Fruit fly (Drosophila melanogaster) whole organism, embryonic: ENCODE data around the gene Nup153.

Experiments
- Bdp1 ChIP-seq: fragments of 200-800 bp; sonication (Bioruptor generic); optimal IDR thresholded peaks from 3 replicates; lab custom pipeline; 2016; ENCODE audit warnings: missing biosample characterization, missing genetic modification characterization
- Bgb ChIP-seq: fragments of 200-800 bp; sonication (Bioruptor generic); IDR thresholded peaks from 2 replicates; pipeline ENCODE4 v1.3.6; 2022; ENCODE audit warnings: missing biosample characterization, missing genetic modification characterization; ENCODE audit not compliant: partially characterized antibody
- Blimp-1 ChIP-seq: fragments of 200-800 bp; sonication (Bioruptor generic); optimal IDR thresholded peaks from 3 replicates; lab custom pipeline; 2018; ENCODE audit warnings: missing biosample characterization, missing genetic modification characterization, mild to moderate bottlenecking, moderate library complexity, missing genetic modification reagents
- Bteb2 ChIP-seq: fragments of 200-800 bp; sonication (Bioruptor generic); optimal IDR thresholded peaks from 2 replicates; lab custom pipeline; 2016; ENCODE audit warnings: missing biosample characterization, missing genetic modification characterization
- CG10321 ChIP-seq: fragments of 200-800 bp; sonication (Bioruptor generic); IDR thresholded peaks from 2 replicates; pipeline ENCODE4 v1.3.6; 2022; ENCODE audit warnings: missing biosample characterization, missing genetic modification characterization
- CG11085 ChIP-seq: fragments of 200-800 bp; sonication (Bioruptor generic); IDR thresholded peaks from 2 replicates; pipeline ENCODE4 v1.3.6; 2022; ENCODE audit warnings: missing biosample characterization, missing genetic modification characterization
- CG12659 ChIP-seq: fragments of 200-800 bp; sonication (Bioruptor generic); optimal IDR thresholded peaks from 3 replicates; lab custom pipeline; 2017; ENCODE audit warnings: mild to moderate bottlenecking, missing biosample characterization, missing genetic modification reagents, missing genetic modification characterization
- CG15269 ChIP-seq: fragments of 200-800 bp; sonication (Bioruptor generic); optimal IDR thresholded peaks from 2 replicates; lab custom pipeline; 2018; ENCODE audit warnings: missing biosample characterization, mild to moderate bottlenecking, missing genetic modification characterization, moderate library complexity
- CG15479 ChIP-seq: fragments of 200-800 bp; sonication (Bioruptor generic); optimal IDR thresholded peaks from 3 replicates; lab custom pipeline; 2019; ENCODE audit warnings: missing biosample characterization, mild to moderate bottlenecking, missing genetic modification characterization, moderate library complexity
- CG15601 ChIP-seq: fragments of 200-800 bp; sonication (Bioruptor generic); optimal IDR thresholded peaks from 3 replicates; lab custom pipeline; 2019; ENCODE audit warnings: missing biosample characterization, mild to moderate bottlenecking, missing genetic modification characterization, moderate library complexity
- CG17361 ChIP-seq: fragments of 200-800 bp; sonication (Bioruptor generic); IDR thresholded peaks from 3 replicates; pipeline ENCODE4 v1.3.6; 2022; ENCODE audit warnings: missing biosample characterization, missing genetic modification characterization
- CG33557 ChIP-seq: fragments of 200-800 bp; sonication (Bioruptor generic); optimal IDR thresholded peaks from 2 replicates; lab custom pipeline; 2019; ENCODE audit warnings: missing biosample characterization, mild to moderate bottlenecking, missing genetic modification characterization, moderate library complexity
- CG3847 ChIP-seq: fragments of 200-800 bp; sonication (Bioruptor generic); IDR thresholded peaks from 2 replicates; pipeline ENCODE4 v1.3.6; 2022; ENCODE audit warnings: missing biosample characterization, missing genetic modification characterization
- CG4282 ChIP-seq: fragments of 200-800 bp; sonication (Bioruptor generic); optimal IDR thresholded peaks from 2 replicates; lab custom pipeline; 2016; ENCODE audit warnings: missing biosample characterization, missing genetic modification characterization
- CG6272 ChIP-seq: fragments of 200-800 bp; sonication (Bioruptor generic); IDR thresholded peaks from 2 replicates; pipeline ENCODE4 v1.3.6; 2022; ENCODE audit warnings: missing biosample characterization, missing genetic modification characterization
- CG6654 ChIP-seq: fragments of 200-800 bp; sonication (Bioruptor generic); optimal IDR thresholded peaks from 2 replicates; lab custom pipeline; 2017; ENCODE audit warnings: missing biosample characterization, mild to moderate bottlenecking, missing genetic modification characterization
- CG7928 ChIP-seq: fragments of 200-800 bp; sonication (Bioruptor generic); optimal IDR thresholded peaks from 2 replicates; lab custom pipeline; 2017; ENCODE audit warnings: missing biosample characterization, mild to moderate bottlenecking, missing genetic modification characterization
- CG8478 ChIP-seq: fragments of >200 bp; optimal IDR thresholded peaks from 2 replicates; lab custom pipeline; 2018
- CkIIα-i1 ChIP-seq: fragments of 200-800 bp; sonication (Bioruptor generic); IDR thresholded peaks from 2 replicates; pipeline ENCODE4 v1.3.6; 2022; ENCODE audit warnings: missing biosample characterization, missing genetic modification characterization
- Ets65A ChIP-seq: fragments of 200-800 bp; sonication (Bioruptor generic); peaks from one replicate; lab custom pipeline; 2016; ENCODE audit warnings: missing biosample characterization, missing genetic modification characterization
- HHEX ChIP-seq: fragments of 200-800 bp; sonication (Bioruptor generic); optimal IDR thresholded peaks from 3 replicates; lab custom pipeline; 2017; ENCODE audit warnings: missing biosample characterization, mild to moderate bottlenecking, missing genetic modification characterization, missing genetic modification reagents
- Hmx ChIP-seq: fragments of 200-800 bp; sonication (Bioruptor generic); optimal IDR thresholded peaks from 2 replicates; lab custom pipeline; 2016; ENCODE audit warnings: missing biosample characterization, missing genetic modification characterization
- Jarid2 ChIP-seq: fragments of 200-800 bp; sonication (Bioruptor generic); optimal IDR thresholded peaks from 3 replicates; lab custom pipeline; 2017; ENCODE audit warnings: mild to moderate bottlenecking, missing biosample characterization, missing genetic modification reagents, missing genetic modification characterization
- NFAT ChIP-seq: fragments of 200-800 bp; sonication (Bioruptor generic); IDR thresholded peaks from 2 replicates; pipeline ENCODE4 v1.3.6; 2022; ENCODE audit warnings: missing biosample characterization, missing genetic modification characterization
- Oli ChIP-seq: fragments of 200-800 bp; sonication (Bioruptor generic); optimal IDR thresholded peaks from 2 replicates; lab custom pipeline; 2018; ENCODE audit warnings: missing biosample characterization, mild to moderate bottlenecking, missing genetic modification characterization, moderate library complexity
- Sry-δ ChIP-seq: fragments of 200-800 bp; sonication (Bioruptor generic); optimal IDR thresholded peaks from 2 replicates; lab custom pipeline; 2016; ENCODE audit warnings: missing biosample characterization, missing genetic modification characterization
- Taf1 ChIP-seq: fragments of 200-800 bp; sonication (Bioruptor generic); IDR thresholded peaks from 2 replicates; pipeline ENCODE4 v1.3.6; 2022; ENCODE audit warnings: missing biosample characterization, missing genetic modification characterization
- Usf ChIP-seq: fragments of 200-800 bp; sonication (Bioruptor generic); optimal IDR thresholded peaks from 2 replicates; lab custom pipeline; 2017; ENCODE audit warnings: missing genotype, missing biosample characterization, missing genetic modification characterization
- az2 ChIP-seq: fragments of 200-800 bp; sonication (Bioruptor generic); optimal IDR thresholded peaks from 3 replicates; lab custom pipeline; 2016; ENCODE audit warnings: missing biosample characterization, missing genetic modification characterization
- bcd ChIP-seq: fragments of 200-800 bp; sonication (Bioruptor generic); optimal IDR thresholded peaks from 2 replicates; lab custom pipeline; 2017; ENCODE audit warnings: missing biosample characterization, mild to moderate bottlenecking, missing genetic modification characterization
- br ChIP-seq: fragments of >200 bp; optimal IDR thresholded peaks from 2 replicates; lab custom pipeline; 2017
- chif ChIP-seq, 2 experiments: fragments of 200-800 bp; sonication (Bioruptor generic); optimal IDR thresholded peaks; 3 replicates each; lab custom pipeline; 2016; ENCODE audit warnings: missing biosample characterization in 2 of 2, missing genetic modification characterization in 2 of 2
- dati ChIP-seq: fragments of 200-800 bp; sonication (Bioruptor generic); IDR thresholded peaks from 2 replicates; pipeline ENCODE4 v1.3.6; 2022; ENCODE audit warnings: missing biosample characterization, missing genetic modification characterization
- dm ChIP-seq: fragments of 200-800 bp; sonication (Bioruptor generic); optimal IDR thresholded peaks from 3 replicates; lab custom pipeline; 2016; ENCODE audit warnings: missing biosample characterization, missing genetic modification characterization
- emc ChIP-seq: fragments of 200-800 bp; sonication (Bioruptor generic); optimal IDR thresholded peaks from 2 replicates; lab custom pipeline; 2016; ENCODE audit warnings: missing biosample characterization, missing genetic modification characterization
- ems ChIP-seq: fragments of 200-800 bp; sonication (Bioruptor generic); optimal IDR thresholded peaks from 3 replicates; lab custom pipeline; 2016; ENCODE audit warnings: missing biosample characterization, missing genetic modification characterization
- hb ChIP-seq: fragments of 200-800 bp; sonication (Bioruptor generic); IDR thresholded peaks from 3 replicates; pipeline ENCODE4 v1.3.6; 2022; ENCODE audit warnings: missing biosample characterization, missing genetic modification characterization; ENCODE audit not compliant: partially characterized antibody
- kah ChIP-seq: fragments of 200-800 bp; sonication (Bioruptor generic); optimal IDR thresholded peaks from 2 replicates; lab custom pipeline; 2018; ENCODE audit warnings: missing biosample characterization, mild to moderate bottlenecking, missing genetic modification characterization
- lbe ChIP-seq: fragments of 200-800 bp; sonication (Bioruptor generic); optimal IDR thresholded peaks from 2 replicates; lab custom pipeline; 2016; ENCODE audit warnings: missing biosample characterization, mild to moderate bottlenecking, missing genetic modification characterization
- mirr ChIP-seq: fragments of 200-800 bp; sonication (Bioruptor generic); optimal IDR thresholded peaks from 3 replicates; lab custom pipeline; 2018; ENCODE audit warnings: missing biosample characterization, mild to moderate bottlenecking, missing genetic modification characterization
- nerfin-2 ChIP-seq: fragments of 200-800 bp; sonication (Bioruptor generic); IDR thresholded peaks from 2 replicates; pipeline ENCODE4 v1.3.6; 2022; ENCODE audit warnings: missing biosample characterization, missing genetic modification characterization; ENCODE audit not compliant: partially characterized antibody
- p53 ChIP-seq: fragments of 200-800 bp; sonication (Bioruptor generic); optimal IDR thresholded peaks from 2 replicates; lab custom pipeline; 2016; ENCODE audit warnings: missing biosample characterization, missing genetic modification characterization
- peb ChIP-seq: fragments of 200-800 bp; sonication (Bioruptor generic); IDR thresholded peaks from 2 replicates; pipeline ENCODE4 v1.3.6; 2022; ENCODE audit warnings: missing biosample characterization, missing genetic modification characterization
- pfk ChIP-seq: fragments of 200-800 bp; sonication (Bioruptor generic); optimal IDR thresholded peaks from 2 replicates; lab custom pipeline; 2018; ENCODE audit warnings: missing biosample characterization, mild to moderate bottlenecking, missing genetic modification characterization, moderate library complexity
- rib ChIP-seq: fragments of 200-800 bp; sonication (Bioruptor generic); IDR thresholded peaks from 2 replicates; pipeline ENCODE4 v1.3.6; 2022; ENCODE audit warnings: missing biosample characterization, missing genetic modification characterization
- sisA ChIP-seq: fragments of 200-800 bp; sonication (Bioruptor generic); IDR thresholded peaks from 2 replicates; pipeline ENCODE4 v1.3.6; 2022; ENCODE audit warnings: missing biosample characterization, missing genetic modification characterization
- toy ChIP-seq: fragments of 200-800 bp; sonication (Bioruptor generic); IDR thresholded peaks from 2 replicates; pipeline ENCODE4 v1.3.6; 2022; ENCODE audit warnings: missing biosample characterization, missing genetic modification characterization
- trh ChIP-seq: fragments of 200-800 bp; sonication (Bioruptor generic); optimal IDR thresholded peaks from 2 replicates; lab custom pipeline; 2016; ENCODE audit warnings: missing biosample characterization, missing genetic modification characterization
- vfl ChIP-seq: fragments of 200-800 bp; sonication (Bioruptor generic); optimal IDR thresholded peaks from 2 replicates; lab custom pipeline; 2016; ENCODE audit warnings: missing biosample characterization, missing genetic modification characterization
- zf30C ChIP-seq: fragments of 200-800 bp; sonication (Bioruptor generic); optimal IDR thresholded peaks from 3 replicates; lab custom pipeline; 2018; ENCODE audit warnings: missing biosample characterization, mild to moderate bottlenecking, missing genetic modification characterization

Gene Nup153

DNA sequence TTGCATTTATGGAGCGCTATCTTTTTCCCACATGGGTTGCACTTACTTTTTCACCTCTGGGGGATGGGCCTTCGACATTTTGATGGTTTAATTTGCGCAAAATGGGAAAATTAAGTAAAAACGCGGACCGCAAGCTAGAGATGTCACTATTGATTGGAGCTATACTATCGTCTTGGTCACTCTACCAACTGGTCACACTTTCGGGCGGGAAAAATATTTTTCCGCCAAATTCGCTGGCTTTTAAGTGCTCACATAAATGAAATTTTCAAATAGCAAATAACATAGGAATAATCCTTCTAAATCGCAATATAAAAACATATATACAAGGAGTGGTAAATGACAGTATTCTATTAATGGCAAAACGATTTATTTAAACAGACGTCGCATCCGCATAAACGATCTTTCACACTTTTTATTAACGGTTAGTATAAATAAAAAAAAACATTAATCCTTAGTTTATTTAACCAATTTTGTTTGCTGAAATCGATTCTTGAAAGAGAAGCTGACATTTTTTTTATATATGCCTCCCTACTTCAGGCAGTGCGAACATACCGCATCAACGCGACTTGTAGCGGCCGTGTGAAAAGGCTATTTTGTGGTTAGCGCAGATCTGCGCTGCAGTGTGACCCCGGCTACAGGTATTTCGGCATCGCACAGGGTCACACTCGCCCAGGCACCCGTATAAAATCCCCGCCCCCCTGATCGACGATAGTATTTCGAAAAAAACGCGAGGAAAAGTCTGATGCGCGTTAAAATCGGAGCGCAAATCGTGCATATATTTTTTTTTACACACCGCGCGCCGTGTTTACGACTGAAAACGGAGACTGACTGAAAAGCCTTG lies 41.4 kb downstream of the Nup153 start, which contains the start of the genes SNRPG and mthl1 (continued):
- TF ChIP-seq CG4282 (GFP tag; lab: Kevin White, UChicago): peak; percentile 52
- peak; percentile 95 for TF ChIP-seq sisA
- peak; percentile 24 for TF ChIP-seq CG6654 (GFP tag; lab: Kevin White, UChicago)
- no peak for TF ChIP-seq kah
- peak; percentile 24 for TF ChIP-seq mirr
- TF ChIP-seq CG15269: peak; percentile 74
- TF ChIP-seq br (lab: Kevin White, UChicago): no peak
- peak; percentile 85 for TF ChIP-seq Sry-δ (GFP tag; lab: Kevin White, UChicago)
- peak; percentile 82 for TF ChIP-seq vfl (GFP tag; lab: Kevin White, UChicago)
- peak; percentile 58 to 73 for TF ChIP-seq chif (GFP tag; optimal IDR thresholded peaks at IDR 0.05; lab: Kevin White, UChicago)
- TF ChIP-seq CG17361 (GFP tag; lab: Robert Waterston, UW): peak; percentile 92
- no peak for TF ChIP-seq CG15479 (GFP tag; lab: Kevin White, UChicago)
- peak; percentile 85 for TF ChIP-seq Usf
- TF ChIP-seq Blimp-1 (GFP tag; lab: Kevin White, UChicago): peak; percentile 9
- TF ChIP-seq Jarid2 (GFP tag; lab: Kevin White, UChicago): peak; percentile 95
- TF ChIP-seq hb (GFP tag; lab: Robert Waterston, UW): no peak
- peak; percentile 89 for TF ChIP-seq dati (GFP tag; lab: Robert Waterston, UW)
- no peak for TF ChIP-seq CG8478
- TF ChIP-seq CG10321: no peak
- TF ChIP-seq CG11085 (GFP tag; lab: Robert Waterston, UW): peak; percentile 87
- TF ChIP-seq HHEX: peak; percentile 55
- no peak for TF ChIP-seq lbe (GFP tag; lab: Kevin White, UChicago)
- TF ChIP-seq Hmx (GFP tag; lab: Kevin White, UChicago): peak; percentile 18
- TF ChIP-seq trh (GFP tag; lab: Kevin White, UChicago): peak; percentile 2
- TF ChIP-seq peb: peak; percentile 68
- TF ChIP-seq toy (GFP tag; lab: Robert Waterston, UW): peak; percentile 78
- TF ChIP-seq CG7928 (GFP tag; lab: Kevin White, UChicago): peak; percentile 38
- peak; percentile 80 for TF ChIP-seq az2 (GFP tag; lab: Kevin White, UChicago)
- no peak for TF ChIP-seq p53
- TF ChIP-seq Bdp1: peak; percentile 70
- TF ChIP-seq pfk (GFP tag; lab: Kevin White, UChicago): peak; percentile 45
- peak; percentile 70 for TF ChIP-seq emc (GFP tag; lab: Kevin White, UChicago)
- TF ChIP-seq ems (GFP tag; lab: Kevin White, UChicago): peak; percentile 64
- TF ChIP-seq NFAT (GFP tag; lab: Robert Waterston, UW): peak; percentile 96
- peak; percentile 76 for TF ChIP-seq Taf1 (GFP tag; lab: Robert Waterston, UW)
- TF ChIP-seq zf30C (GFP tag; lab: Kevin White, UChicago): peak; percentile 29
- peak; percentile 48 for TF ChIP-seq dm (GFP tag; lab: Kevin White, UChicago)
- TF ChIP-seq nerfin-2 (GFP tag; lab: Robert Waterston, UW): no peak
- TF ChIP-seq Bgb: peak; percentile 69
- peak; percentile 72 for TF ChIP-seq Oli (tag; lab: Kevin White, UChicago)
- peak; percentile 59 for TF ChIP-seq Bteb2 (GFP tag; lab: Kevin White, UChicago)
- TF ChIP-seq CG33557 (GFP tag; lab: Kevin White, UChicago): no peak
- TF ChIP-seq rib (GFP tag; lab: Robert Waterston, UW): peak; percentile 91
- peak; percentile 86 for TF ChIP-seq CG12659
- peak; percentile 99 for TF ChIP-seq Ets65A (GFP tag; lab: Kevin White, UChicago)
- TF ChIP-seq CG3847 (GFP tag; lab: Robert Waterston, UW): peak; percentile 92
- TF ChIP-seq CG6272 (GFP tag; lab: Robert Waterston, UW): peak; percentile 90
- TF ChIP-seq CG15601: no peak
- TF ChIP-seq CkIIα-i1 (GFP tag; lab: Robert Waterston, UW): peak; percentile 68; the same call in 1 of the 2 replicates
- TF ChIP-seq bcd: peak; percentile 87
